Worm (Caenorhabditis elegans) whole organism, mixed stage, embryonic: ENCODE results near the gene C25H3.1.

Source experiments
- ceh-83 ChIP-seq: fragments of 200-800 bp; sonication (Bioruptor generic); optimal IDR thresholded peaks from 2 replicates; lab custom pipeline; 2018; ENCODE audit warnings: mild to moderate bottlenecking, missing genetic modification characterization, missing compliant biosample characterization
- sptf-1 ChIP-seq: sonication (generic microtip); optimal IDR thresholded peaks from 2 replicates; lab custom pipeline; 2017; ENCODE audit warnings: mild to moderate bottlenecking, missing genetic modification characterization, moderate library complexity, missing compliant biosample characterization
- ztf-11 ChIP-seq: fragments of 150-350 bp; optimal IDR thresholded peaks from 2 replicates; lab custom pipeline; 2014; ENCODE audit warnings: missing biosample characterization, missing genetic modification characterization

ce11 chrII:5693893-5694292 lies 5.0 kb upstream of the C25H3.1 start, which contains the start of gene C25H3.3:
- no peak for TF ChIP-seq sptf-1 (tag; lab: Kevin White, UChicago)
- no peak for TF ChIP-seq ceh-83 (GFP tag; lab: Kevin White, UChicago)
- no peak for TF ChIP-seq ztf-11 (tag; lab: Kevin White, UChicago)
